Fruit fly (Drosophila melanogaster): ENCODE results near the gene Ptp61F.

Gene Ptp61F

DNA sequence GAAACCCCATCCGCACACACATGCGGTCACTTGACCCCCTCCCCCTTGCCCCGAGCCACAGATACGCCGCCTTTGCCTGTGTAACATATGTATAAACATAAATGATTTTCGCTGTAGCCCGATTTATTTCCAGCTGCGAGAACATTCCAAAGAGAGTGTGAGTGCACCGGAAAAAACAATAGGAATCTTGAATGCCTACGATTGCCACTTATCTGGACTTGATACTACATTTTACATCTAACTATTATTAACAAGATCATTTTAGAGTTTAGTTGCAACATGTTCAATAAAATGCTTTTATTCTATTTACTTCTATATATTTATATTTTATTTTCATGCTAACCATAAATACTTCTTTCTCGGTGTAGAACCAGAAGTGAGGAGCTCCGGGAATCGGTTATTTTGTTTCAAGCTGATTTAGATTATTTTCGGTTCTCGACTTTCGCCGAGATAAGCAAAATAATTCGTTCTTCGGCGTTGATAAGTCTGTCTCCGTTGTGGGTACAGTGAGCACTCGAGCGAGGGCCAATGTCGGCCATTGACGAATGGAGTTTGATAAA, 174.9 kb downstream of the Ptp61F start (continued):
- TF ChIP-seq ems (GFP tag; optimal IDR thresholded peaks at IDR 0.05) (no peak), CG31441 (GFP tag; IDR thresholded peaks at IDR 0.05) (peak; percentile 97), repo (GFP tag; optimal IDR thresholded peaks at IDR 0.05) (no peak), ash1 (GFP tag; optimal IDR thresholded peaks at IDR 0.05) (no peak), hth (optimal IDR thresholded peaks at IDR 0.05) (no peak), CG15011 (GFP tag; optimal IDR thresholded peaks at IDR 0.05) (peak; percentile 79), az2 (GFP tag; optimal IDR thresholded peaks at IDR 0.05) (peak; percentile 75), eve (GFP tag; optimal IDR thresholded peaks at IDR 0.05) (no peak), D19B (GFP tag; optimal IDR thresholded peaks at IDR 0.05) (peak; percentile 18), her (GFP tag; optimal IDR thresholded peaks at IDR 0.05) (peak; percentile 23), Hr51 (GFP tag; optimal IDR thresholded peaks at IDR 0.05) (peak; percentile 27 to 82), run (tag; optimal IDR thresholded peaks at IDR 0.05) (peak; percentile 60), CG34224 (GFP tag; IDR thresholded peaks at IDR 0.05; ENCODE audit: partially characterized antibody) (no peak), CG10321 (GFP tag; IDR thresholded peaks at IDR 0.05) (0 out of 2 replicates have a peak, but pooled peaks have one; percentile 9), usp (GFP tag; optimal IDR thresholded peaks at IDR 0.05) (no peak), Antp (GFP tag; optimal IDR thresholded peaks at IDR 0.05) (no peak), zfh1 (GFP tag; IDR thresholded peaks at IDR 0.05) (peak; percentile 86), trem (tag; optimal IDR thresholded peaks at IDR 0.05) (peak; percentile 86), CG13424 (tag; optimal IDR thresholded peaks at IDR 0.05) (peak; percentile 82), stc (GFP tag; IDR thresholded peaks at IDR 0.05) (peak; percentile 74), Nf-YC (tag; optimal IDR thresholded peaks at IDR 0.05) (peak; percentile 70), CG42726 (GFP tag; IDR thresholded peaks at IDR 0.05; ENCODE audit: partially characterized antibody) (no peak), mld (GFP tag; IDR thresholded peaks at IDR 0.05; ENCODE audit: partially characterized antibody) (no peak), row (GFP tag; IDR thresholded peaks at IDR 0.05) (peak; percentile 92), ci (GFP tag; IDR thresholded peaks at IDR 0.05) (peak; percentile 90), ERR (GFP tag; optimal IDR thresholded peaks at IDR 0.05) (no peak), pum (GFP tag; optimal IDR thresholded peaks at IDR 0.05) (peak; percentile 2), CG18599 (GFP tag; optimal IDR thresholded peaks at IDR 0.05) (peak; percentile 90), scrt (GFP tag; optimal IDR thresholded peaks at IDR 0.05) (peak; percentile 72), Spps (tag; optimal IDR thresholded peaks at IDR 0.05) (peak; percentile 74), CG1792 (GFP tag; optimal IDR thresholded peaks at IDR 0.05) (no peak), chinmo (GFP tag; IDR thresholded peaks at IDR 0.05; ENCODE audit: partially characterized antibody) (no peak), CG7745 (tag; optimal IDR thresholded peaks at IDR 0.05) (no peak), pzg (GFP tag; optimal IDR thresholded peaks at IDR 0.05) (no peak), Dad (GFP tag; optimal IDR thresholded peaks at IDR 0.05) (no peak), NFAT (GFP tag; IDR thresholded peaks at IDR 0.05) (peak; percentile 35; the same call in 1 of the 2 replicates), Doc2 (GFP tag; IDR thresholded peaks at IDR 0.05) (no peak), Hr78 (GFP tag; optimal IDR thresholded peaks at IDR 0.05) (peak in 1 of 2 experiments; percentile 70), CG30403 (GFP tag; optimal IDR thresholded peaks at IDR 0.05) (peak; percentile 82), CG9437 (GFP tag; optimal IDR thresholded peaks at IDR 0.05) (peak; percentile 68), Atf6 (GFP tag; IDR thresholded peaks at IDR 0.05) (peak; percentile 77), ato (GFP tag; IDR thresholded peaks at IDR 0.05; ENCODE audit: partially characterized antibody) (no peak), CG13287 (GFP tag; IDR thresholded peaks at IDR 0.05; ENCODE audit: partially characterized antibody) (no peak), CG7556 (GFP tag; optimal IDR thresholded peaks at IDR 0.05) (peak; percentile 89), CG9876 (GFP tag; optimal IDR thresholded peaks at IDR 0.05) (no peak), bsh (GFP tag; optimal IDR thresholded peaks at IDR 0.05) (peak in 1 of 2 experiments; percentile 91), CG10462 (GFP tag; optimal IDR thresholded peaks at IDR 0.05) (peak; percentile 57), Nf-YA (GFP tag; IDR thresholded peaks at IDR 0.05) (no peak), Scr (GFP tag; IDR thresholded peaks at IDR 0.05; ENCODE audit: partially characterized antibody) (no peak), CG9817 (tag; optimal IDR thresholded peaks at IDR 0.05) (peak; percentile 51)

All from whole organism, embryonic.